Fruit fly (Drosophila melanogaster) whole organism, prepupa: ENCODE results near the gene dsx-c73A.

Experiments
- Blimp-1 ChIP-seq: fragments of 200-800 bp; sonication (Bioruptor generic); optimal IDR thresholded peaks from 3 replicates; lab custom pipeline; 2017; ENCODE audit warnings: missing biosample characterization, missing genetic modification characterization, mild to moderate bottlenecking, moderate library complexity, missing genetic modification reagents
- CG10631 ChIP-seq: fragments of 200-800 bp; sonication (Bioruptor generic); optimal IDR thresholded peaks from 2 replicates; lab custom pipeline; 2016; ENCODE audit warnings: missing biosample characterization, missing genetic modification characterization
- CG10669 ChIP-seq: fragments of 200-800 bp; sonication (Bioruptor generic); optimal IDR thresholded peaks from 3 replicates; lab custom pipeline; 2018; ENCODE audit warnings: missing biosample characterization, mild to moderate bottlenecking, missing genetic modification characterization, moderate library complexity
- CG11294 ChIP-seq: fragments of 200-800 bp; sonication (Bioruptor generic); IDR thresholded peaks from 2 replicates; pipeline ENCODE4 v1.3.6; 2022; ENCODE audit warnings: missing biosample characterization, missing genetic modification characterization
- CG11762 ChIP-seq: fragments of 200-800 bp; sonication (Bioruptor generic); optimal IDR thresholded peaks from 3 replicates; lab custom pipeline; 2016; ENCODE audit warnings: missing biosample characterization, missing genetic modification characterization; ENCODE audit not compliant: insufficient read depth
- CG11902 ChIP-seq: fragments of 200-800 bp; sonication (Bioruptor generic); optimal IDR thresholded peaks from 3 replicates; lab custom pipeline; 2016; ENCODE audit warnings: missing biosample characterization, missing genetic modification characterization
- CG15336 ChIP-seq: fragments of 200-800 bp; sonication (Bioruptor generic); IDR thresholded peaks from 2 replicates; pipeline ENCODE4 v1.3.6; 2022; ENCODE audit warnings: missing biosample characterization, missing genetic modification characterization
- CG1621 ChIP-seq: fragments of 200-800 bp; sonication (Bioruptor generic); optimal IDR thresholded peaks from 3 replicates; lab custom pipeline; 2018; ENCODE audit warnings: missing biosample characterization, mild to moderate bottlenecking, missing genetic modification characterization
- CG16779 ChIP-seq: fragments of 200-800 bp; sonication (Bioruptor generic); optimal IDR thresholded peaks from 3 replicates; lab custom pipeline; 2017; ENCODE audit warnings: missing biosample characterization, mild to moderate bottlenecking, missing genetic modification characterization
- CG3032 ChIP-seq: fragments of 200-800 bp; optimal IDR thresholded peaks from 2 replicates; lab custom pipeline; 2019; ENCODE audit warnings: missing biosample characterization, mild to moderate bottlenecking, missing genetic modification characterization, moderate library complexity
- CG32006 ChIP-seq: fragments of 200-800 bp; sonication (Bioruptor generic); optimal IDR thresholded peaks from 3 replicates; lab custom pipeline; 2017; ENCODE audit warnings: missing biosample characterization, mild to moderate bottlenecking, missing genetic modification characterization
- CG34406 ChIP-seq: fragments of 200-800 bp; sonication (Bioruptor generic); optimal IDR thresholded peaks from 3 replicates; lab custom pipeline; 2016; ENCODE audit warnings: missing biosample characterization, missing genetic modification characterization
- CG3919 ChIP-seq: fragments of 200-800 bp; sonication (Bioruptor generic); optimal IDR thresholded peaks from 3 replicates; lab custom pipeline; 2016; ENCODE audit warnings: missing biosample characterization, missing genetic modification characterization
- CG6163 ChIP-seq: fragments of 200-800 bp; sonication (Bioruptor generic); IDR thresholded peaks from 3 replicates; pipeline ENCODE4 v1.3.6; 2022; ENCODE audit warnings: missing biosample characterization, missing genetic modification characterization
- CG6276 ChIP-seq: fragments of 200-800 bp; sonication (Bioruptor generic); optimal IDR thresholded peaks from 2 replicates; lab custom pipeline; 2017; ENCODE audit warnings: missing biosample characterization, mild to moderate bottlenecking, missing genetic modification characterization
- CG7368 ChIP-seq: fragments of 200-800 bp; sonication (Bioruptor generic); optimal IDR thresholded peaks from 3 replicates; lab custom pipeline; 2016; ENCODE audit warnings: missing biosample characterization, missing genetic modification characterization
- CG8119 ChIP-seq: fragments of 200-800 bp; sonication (Bioruptor generic); IDR thresholded peaks from 3 replicates; pipeline ENCODE4 v1.3.6; 2022; ENCODE audit warnings: missing biosample characterization, missing genetic modification characterization
- CG8319 ChIP-seq: fragments of 200-800 bp; sonication (Bioruptor generic); optimal IDR thresholded peaks from 3 replicates; lab custom pipeline; 2016; ENCODE audit warnings: missing biosample characterization, missing genetic modification characterization
- Eip75B ChIP-seq: fragments of 200-800 bp; sonication (Bioruptor generic); optimal IDR thresholded peaks from 3 replicates; lab custom pipeline; 2016; ENCODE audit warnings: missing biosample characterization, missing genetic modification characterization
- Eip78C ChIP-seq: fragments of 200-800 bp; sonication (Bioruptor generic); peaks from one replicate; lab custom pipeline; 2016; ENCODE audit warnings: missing biosample characterization, missing genetic modification characterization
- Ets96B ChIP-seq: fragments of 200-800 bp; optimal IDR thresholded peaks from 2 replicates; lab custom pipeline; 2019; ENCODE audit warnings: missing biosample characterization, mild to moderate bottlenecking, missing genetic modification characterization, moderate library complexity
- Gug ChIP-seq: fragments of 200-800 bp; sonication (Bioruptor generic); IDR thresholded peaks from 2 replicates; pipeline ENCODE4 v1.3.6; 2022; ENCODE audit warnings: missing biosample characterization, missing genetic modification characterization
- Hr38 ChIP-seq: sonication (Bioruptor generic); optimal IDR thresholded peaks from 2 replicates; lab custom pipeline; 2016; ENCODE audit warnings: missing biosample characterization, missing genetic modification characterization
- Hr39 ChIP-seq: fragments of 200-800 bp; sonication (Bioruptor generic); optimal IDR thresholded peaks from 2 replicates; lab custom pipeline; 2016; ENCODE audit warnings: missing biosample characterization, missing genetic modification characterization
- Hr4 ChIP-seq: fragments of 200-800 bp; sonication (Bioruptor generic); optimal IDR thresholded peaks from 3 replicates; lab custom pipeline; 2016; ENCODE audit warnings: missing biosample characterization, missing genetic modification characterization
- Lpt ChIP-seq: fragments of 200-800 bp; sonication (Bioruptor generic); optimal IDR thresholded peaks from 3 replicates; lab custom pipeline; 2016; ENCODE audit warnings: missing biosample characterization, missing genetic modification characterization
- Met ChIP-seq: fragments of 200-800 bp; sonication (Bioruptor generic); optimal IDR thresholded peaks from 3 replicates; lab custom pipeline; 2016; ENCODE audit warnings: missing biosample characterization, missing genetic modification characterization
- OdsH ChIP-seq: fragments of 200-800 bp; sonication (Bioruptor generic); optimal IDR thresholded peaks from 3 replicates; lab custom pipeline; 2016; ENCODE audit warnings: missing biosample characterization, missing genetic modification characterization
- Smox ChIP-seq: fragments of 200-800 bp; sonication (Bioruptor generic); optimal IDR thresholded peaks from 3 replicates; lab custom pipeline; 2016; ENCODE audit warnings: missing biosample characterization, missing genetic modification characterization
- Sox102F ChIP-seq: fragments of 200-800 bp; sonication (Bioruptor generic); optimal IDR thresholded peaks from 2 replicates; lab custom pipeline; 2016; ENCODE audit warnings: missing biosample characterization, mild to moderate bottlenecking, missing genetic modification characterization
- Sox15 ChIP-seq: fragments of 200-800 bp; sonication (Bioruptor generic); optimal IDR thresholded peaks from 3 replicates; lab custom pipeline; 2016; ENCODE audit warnings: missing biosample characterization, missing genetic modification characterization
- achi ChIP-seq: fragments of 200-800 bp; sonication (Bioruptor generic); optimal IDR thresholded peaks from 3 replicates; lab custom pipeline; 2016; ENCODE audit warnings: missing biosample characterization, missing genetic modification characterization
- acj6 ChIP-seq: fragments of 200-800 bp; sonication (Bioruptor generic); optimal IDR thresholded peaks from 3 replicates; lab custom pipeline; 2016; ENCODE audit warnings: missing biosample characterization, missing genetic modification characterization
- cyc ChIP-seq: fragments of 200-800 bp; sonication (Bioruptor generic); optimal IDR thresholded peaks from 3 replicates; lab custom pipeline; 2016; ENCODE audit warnings: missing biosample characterization, missing genetic modification characterization
- dac ChIP-seq: fragments of 200-800 bp; sonication (Bioruptor generic); optimal IDR thresholded peaks from 2 replicates; lab custom pipeline; 2017; ENCODE audit warnings: missing biosample characterization, mild to moderate bottlenecking, missing genetic modification characterization
- dsx ChIP-seq: fragments of 200-800 bp; optimal IDR thresholded peaks from 3 replicates; lab custom pipeline; 2019; ENCODE audit warnings: missing biosample characterization, mild to moderate bottlenecking, missing genetic modification characterization, moderate library complexity; ENCODE audit not compliant: poor library complexity, severe bottlenecking
- eg ChIP-seq: fragments of 200-800 bp; sonication (Bioruptor generic); IDR thresholded peaks from 3 replicates; pipeline ENCODE4 v1.3.6; 2022; ENCODE audit warnings: missing biosample characterization, missing genetic modification characterization
- fd85E ChIP-seq: fragments of 200-800 bp; sonication (Bioruptor generic); optimal IDR thresholded peaks from 3 replicates; lab custom pipeline; 2016; ENCODE audit warnings: missing biosample characterization, missing genetic modification characterization
- spab ChIP-seq: fragments of 200-800 bp; sonication (Bioruptor generic); optimal IDR thresholded peaks from 2 replicates; lab custom pipeline; 2017; ENCODE audit warnings: missing biosample characterization, mild to moderate bottlenecking, missing genetic modification characterization, missing genetic modification reagents
- ss ChIP-seq, 2 experiments: fragments of 200-800 bp; sonication (Bioruptor generic); optimal IDR thresholded peaks; 2 replicates in 1 of 2; 3 replicates in 1 of 2; lab custom pipeline; 2017 to 2018; ENCODE audit warnings: mild to moderate bottlenecking in 2 of 2, missing biosample characterization in 2 of 2, missing genetic modification characterization in 2 of 2, moderate library complexity in 1 of 2
- topi ChIP-seq: fragments of 200-800 bp; sonication (Bioruptor generic); optimal IDR thresholded peaks from 3 replicates; lab custom pipeline; 2016; ENCODE audit warnings: missing biosample characterization, missing genetic modification characterization
- vri ChIP-seq: fragments of 200-800 bp; sonication (Bioruptor generic); optimal IDR thresholded peaks from 3 replicates; lab custom pipeline; 2016; ENCODE audit warnings: missing biosample characterization, mild to moderate bottlenecking, missing genetic modification characterization

dsx-c73A gene

DNA sequence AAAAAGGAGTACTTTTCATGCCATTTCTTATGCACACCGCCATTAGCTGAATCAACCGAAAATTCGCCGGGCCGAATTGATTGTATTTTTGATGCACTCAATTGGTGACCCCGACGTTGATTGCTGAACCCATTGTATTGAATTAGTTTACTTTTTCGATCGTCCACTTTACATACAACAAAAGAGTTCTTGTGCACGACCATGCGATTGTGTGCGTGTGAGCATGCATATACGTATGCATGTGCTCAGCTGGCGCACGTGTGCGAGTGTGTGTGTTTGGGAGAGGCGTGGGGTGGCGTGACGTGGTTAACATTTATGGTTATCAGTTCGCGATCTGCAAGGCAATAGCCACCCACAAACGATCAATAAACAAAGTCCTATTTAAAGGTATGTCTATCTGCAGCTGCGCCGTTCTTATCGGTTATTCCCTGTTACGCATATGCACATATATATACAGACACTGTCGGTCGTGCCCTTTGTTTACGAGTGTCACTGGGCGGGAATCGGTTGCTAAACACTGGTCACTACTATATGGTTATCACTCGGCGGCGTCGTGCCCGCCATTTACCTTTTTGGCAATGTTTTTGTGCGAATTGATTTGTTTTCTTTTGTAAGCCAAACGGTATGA, 66.4 kb downstream of the dsx-c73A start (continued):
- no peak for TF ChIP-seq CG34406 (GFP tag; lab: Kevin White, UChicago)

DNA sequence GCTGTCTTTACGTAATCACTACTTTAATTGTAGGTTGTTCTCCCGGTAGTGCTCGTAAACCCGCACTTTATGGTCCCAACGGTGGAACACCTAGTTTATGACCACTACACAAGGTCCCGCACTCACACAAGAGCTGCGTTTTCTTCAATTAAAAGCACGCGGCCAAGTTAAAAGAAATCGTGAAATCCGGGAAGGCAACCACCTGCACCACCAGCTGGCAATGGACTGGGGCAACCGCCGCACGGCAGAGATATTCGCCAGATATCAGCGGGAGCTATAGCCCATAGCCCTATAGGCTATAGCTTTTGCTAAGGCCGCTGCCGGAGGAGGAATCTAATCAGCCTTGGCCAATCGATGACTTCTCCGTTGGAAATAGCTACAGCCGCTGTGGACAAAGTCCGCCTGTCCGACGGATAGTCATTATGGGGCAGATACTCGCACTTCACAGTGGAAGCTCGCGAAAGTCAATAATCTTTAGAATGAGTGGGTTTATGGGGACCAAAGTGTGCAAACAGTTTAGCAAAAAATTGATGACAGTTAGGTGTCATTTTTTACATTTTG, 67.5 kb downstream of the dsx-c73A start:
- TF ChIP-seq Hr4 (GFP tag; lab: Kevin White, UChicago) = no peak
- TF ChIP-seq topi = no peak
- TF ChIP-seq CG15336 (GFP tag; lab: Robert Waterston, UW) = no peak
- peak; percentile 51; the same call in 1 of the 3 replicates for TF ChIP-seq CG8119 (GFP tag; lab: Robert Waterston, UW)
- no peak for TF ChIP-seq CG6163 (GFP tag; lab: Robert Waterston, UW)
- no peak for TF ChIP-seq Hr39 (GFP tag; lab: Kevin White, UChicago)
- no peak for TF ChIP-seq cyc (GFP tag; lab: Kevin White, UChicago)
- no peak for TF ChIP-seq CG1621 (tag; lab: Kevin White, UChicago)
- no peak for TF ChIP-seq CG32006
- no peak for TF ChIP-seq Sox15 (GFP tag; lab: Kevin White, UChicago)
- no peak for TF ChIP-seq CG3032 (tag; lab: Kevin White, UChicago)
- TF ChIP-seq CG10669 (GFP tag; lab: Kevin White, UChicago) = no peak
- no peak for TF ChIP-seq CG11294 (GFP tag; lab: Robert Waterston, UW)
- TF ChIP-seq Gug (GFP tag; lab: Robert Waterston, UW) = no peak
- no peak for TF ChIP-seq dac (GFP tag; lab: Kevin White, UChicago)
- no peak for TF ChIP-seq Smox
- no peak for TF ChIP-seq CG11762 (GFP tag; lab: Kevin White, UChicago)
- no peak for TF ChIP-seq Hr38 (GFP tag; lab: Kevin White, UChicago)
- TF ChIP-seq spab (GFP tag; lab: Kevin White, UChicago) = no peak
- no peak; the same call in 2 of the 3 replicates for TF ChIP-seq eg (GFP tag; lab: Robert Waterston, UW)
- TF ChIP-seq achi (GFP tag; lab: Kevin White, UChicago) = no peak
- no peak for TF ChIP-seq CG7368 (GFP tag; lab: Kevin White, UChicago)
- TF ChIP-seq OdsH (GFP tag; lab: Kevin White, UChicago) = no peak
- TF ChIP-seq fd85E (GFP tag; lab: Kevin White, UChicago) = no peak
- TF ChIP-seq Lpt = no peak
- TF ChIP-seq Sox102F (GFP tag; lab: Kevin White, UChicago) = no peak
- TF ChIP-seq CG16779 (tag; lab: Kevin White, UChicago) = peak; percentile 15
- no peak for TF ChIP-seq CG11902 (GFP tag; lab: Kevin White, UChicago)
- no peak for TF ChIP-seq CG8319
- no peak for TF ChIP-seq Ets96B
- peak in 1 of 2 experiments; percentile 9 for TF ChIP-seq ss (GFP tag; optimal IDR thresholded peaks at IDR 0.05; lab: Kevin White, UChicago)
- TF ChIP-seq acj6 (GFP tag; lab: Kevin White, UChicago) = no peak
- peak; percentile 38 for TF ChIP-seq Eip78C (GFP tag; lab: Kevin White, UChicago)
- no peak for TF ChIP-seq CG3919 (GFP tag; lab: Kevin White, UChicago)
- no peak for TF ChIP-seq Blimp-1 (GFP tag; lab: Kevin White, UChicago)
- no peak for TF ChIP-seq Met
- no peak for TF ChIP-seq CG10631 (GFP tag; lab: Kevin White, UChicago)
- TF ChIP-seq dsx (GFP tag; lab: Kevin White, UChicago) = no peak
- TF ChIP-seq CG6276 (GFP tag; lab: Kevin White, UChicago) = peak; percentile 52
- TF ChIP-seq Eip75B (GFP tag; lab: Kevin White, UChicago) = no peak
- peak; percentile 32 for TF ChIP-seq vri (GFP tag; lab: Kevin White, UChicago)
- TF ChIP-seq, all 60 proteins: peak for 6
